Worm (Caenorhabditis elegans) whole organism, late embryonic: Measurements from ENCODE around the gene clec-219.

Experiments
- T23F11.4 ChIP-seq: fragments of 200-800 bp; sonication (Bioruptor generic); optimal IDR thresholded peaks from 2 replicates; lab custom pipeline; 2018; ENCODE audit warnings: mild to moderate bottlenecking, missing genetic modification characterization, missing compliant biosample characterization
- ceh-22 ChIP-seq: sonication (generic microtip); optimal IDR thresholded peaks from 2 replicates; lab custom pipeline; 2017; ENCODE audit warnings: missing biosample characterization, missing genetic modification characterization
- ceh-34 ChIP-seq: sonication (generic microtip); optimal IDR thresholded peaks from 2 replicates; lab custom pipeline; 2016; ENCODE audit warnings: mild to moderate bottlenecking, missing genetic modification characterization, missing compliant biosample characterization
- ceh-6 ChIP-seq: fragments of 200-800 bp; sonication (Bioruptor generic); optimal IDR thresholded peaks from 2 replicates; lab custom pipeline; 2018; ENCODE audit warnings: mild to moderate bottlenecking, missing genetic modification characterization, missing compliant biosample characterization
- elt-4 ChIP-seq: sonication (generic microtip); optimal IDR thresholded peaks from 2 replicates; lab custom pipeline; 2016; ENCODE audit warnings: missing genetic modification characterization, missing compliant biosample characterization
- hlh-30 ChIP-seq: sonication (generic microtip); optimal IDR thresholded peaks from 2 replicates; lab custom pipeline; 2017; ENCODE audit warnings: antibody characterized with exemption, missing genetic modification characterization, missing compliant biosample characterization; ENCODE audit not compliant: insufficient read depth
- pha-2 ChIP-seq: sonication (generic microtip); optimal IDR thresholded peaks from 2 replicates; lab custom pipeline; 2017; ENCODE audit warnings: mild to moderate bottlenecking, missing genetic modification characterization, missing compliant biosample characterization
- pha-4 ChIP-seq: fragments of 150-350 bp; optimal IDR thresholded peaks from 2 replicates; lab custom pipeline; 2018; ENCODE audit warnings: missing biosample characterization, missing genetic modification reagents, missing genetic modification characterization
- sox-4 ChIP-seq: sonication (generic microtip); optimal IDR thresholded peaks from 2 replicates; lab custom pipeline; 2017; ENCODE audit warnings: mild to moderate bottlenecking, missing genetic modification characterization, inconsistent platforms, missing compliant biosample characterization
- syd-9 ChIP-seq: sonication (generic microtip); optimal IDR thresholded peaks from 2 replicates; lab custom pipeline; 2016; ENCODE audit warnings: mild to moderate bottlenecking, missing genetic modification characterization, moderate library complexity, missing compliant biosample characterization
- tbx-2 ChIP-seq: sonication (generic microtip); optimal IDR thresholded peaks from 2 replicates; lab custom pipeline; 2016; ENCODE audit warnings: missing genetic modification characterization, missing compliant biosample characterization
- unc-55 ChIP-seq: sonication (generic microtip); optimal IDR thresholded peaks from 2 replicates; lab custom pipeline; 2017; ENCODE audit warnings: missing biosample characterization, missing genetic modification reagents, missing genetic modification characterization

ce11 chrV:8318135-8318534 lies at the start of gene clec-219:
- TF ChIP-seq ceh-34 (tag; lab: Kevin White, UChicago) (no peak), T23F11.4 (no peak), hlh-30 (tag; lab: Kevin White, UChicago) (no peak), elt-4 (tag; lab: Kevin White, UChicago) (no peak), pha-2 (tag; lab: Kevin White, UChicago) (no peak), ceh-6 (GFP tag; lab: Kevin White, UChicago) (no peak), syd-9 (tag; lab: Kevin White, UChicago) (no peak), sox-4 (tag; lab: Kevin White, UChicago) (no peak), tbx-2 (no peak), ceh-22 (tag; lab: Kevin White, UChicago) (no peak), pha-4 (tag; lab: Kevin White, UChicago) (no peak), unc-55 (GFP tag; lab: Kevin White, UChicago) (no peak)
